Fruit fly (Drosophila melanogaster) Kc167 (cell line): ENCODE results near the gene CG13131.

Experiments
- Sin3A ChIP-seq: fragments of >200 bp; optimal IDR thresholded peaks from 2 replicates; lab custom pipeline; 2018; ENCODE audit warnings: missing external identifiers
- h ChIP-seq: fragments of >200 bp; optimal IDR thresholded peaks from 3 replicates; lab custom pipeline; 2018; ENCODE audit warnings: missing external identifiers
- insv ChIP-seq: fragments of >200 bp; optimal IDR thresholded peaks from 3 replicates; lab custom pipeline; 2018; ENCODE audit warnings: missing external identifiers
- psq ChIP-seq: fragments of >200 bp; optimal IDR thresholded peaks from 2 replicates; lab custom pipeline; 2017; ENCODE audit warnings: missing external identifiers
- ttk ChIP-seq: sonication (Bioruptor generic); optimal IDR thresholded peaks from 2 replicates; lab custom pipeline; 2017; ENCODE audit warnings: missing external identifiers

dm6 chr2L:9984078-9984772 lies 33.0 kb downstream of the CG13131 start, which contains the start of gene bib:
- TF ChIP-seq psq (lab: Kevin White, UChicago) = no peak
- TF ChIP-seq Sin3A = no peak
- TF ChIP-seq h (lab: Kevin White, UChicago) = no peak
- TF ChIP-seq ttk (lab: Kevin White, UChicago) = no peak
- no peak for TF ChIP-seq insv (lab: Kevin White, UChicago)
